Worm (Caenorhabditis elegans) whole organism, young adult: ENCODE results near the gene Y57G11C.22.

Experiments used
- C06A6.2 ChIP-seq: fragments of 200-800 bp; sonication (Bioruptor generic); conservative IDR thresholded peaks from 2 replicates; pipeline ENCODE4 v1.3.6; 2022; ENCODE audit warnings: missing genetic modification characterization, missing compliant biosample characterization
- C17E4.6 ChIP-seq: fragments of 200-800 bp; sonication (Bioruptor generic); IDR thresholded peaks from 2 replicates; pipeline ENCODE4 v1.3.6; 2022; ENCODE audit warnings: missing genetic modification reagents, missing genetic modification characterization, missing compliant biosample characterization
- D2030.7 ChIP-seq: fragments of 200-800 bp; sonication (Bioruptor generic); IDR thresholded peaks from 2 replicates; pipeline ENCODE4 v1.3.6; 2022; ENCODE audit warnings: missing genetic modification reagents, missing genetic modification characterization, missing compliant biosample characterization
- F22D6.2 ChIP-seq: sonication (generic microtip); optimal IDR thresholded peaks from 2 replicates; lab custom pipeline; 2016; ENCODE audit warnings: mild to moderate bottlenecking, missing genetic modification characterization, missing compliant biosample characterization
- F33H1.4 ChIP-seq: fragments of 200-800 bp; sonication (Bioruptor generic); IDR thresholded peaks from 2 replicates; pipeline ENCODE4 v1.3.6; 2022; ENCODE audit warnings: missing genetic modification reagents, missing genetic modification characterization, missing compliant biosample characterization
- F39B2.1 ChIP-seq: fragments of 200-800 bp; sonication (Bioruptor generic); IDR thresholded peaks from 2 replicates; pipeline ENCODE4 v1.3.6; 2022; ENCODE audit warnings: missing genetic modification reagents, missing genetic modification characterization, missing compliant biosample characterization
- F55B11.4 ChIP-seq: sonication (generic microtip); optimal IDR thresholded peaks from 2 replicates; lab custom pipeline; 2016; ENCODE audit warnings: missing compliant biosample characterization, missing genetic modification characterization, borderline replicate concordance; ENCODE audit not compliant: insufficient read depth
- K11D2.4 ChIP-seq: fragments of 200-800 bp; sonication (Bioruptor generic); IDR thresholded peaks from 2 replicates; pipeline ENCODE4 v1.3.6; 2022; ENCODE audit warnings: missing genetic modification reagents, missing genetic modification characterization, missing compliant biosample characterization
- Y67H2A.10 ChIP-seq: fragments of 200-800 bp; sonication (Bioruptor generic); conservative IDR thresholded peaks from 2 replicates; pipeline ENCODE4 v1.3.6; 2022; ENCODE audit warnings: missing genetic modification reagents, missing genetic modification characterization, missing compliant biosample characterization
- ama-1 ChIP-seq, 3 experiments: fragments of 150-350 bp in 1 of 3; sonication (generic microtip) in 2 of 3; optimal IDR thresholded peaks; 2 replicates each; lab custom pipeline; 2014 to 2018; ENCODE audit warnings: missing biosample characterization in 2 of 3, missing genetic modification characterization in 2 of 3, missing genetic modification reagents in 2 of 3
- attf-3 ChIP-seq: fragments of 200-800 bp; sonication (Bioruptor generic); conservative IDR thresholded peaks from 2 replicates; pipeline ENCODE4 v1.3.6; 2022; ENCODE audit warnings: missing genetic modification reagents, missing genetic modification characterization, missing compliant biosample characterization
- attf-6 ChIP-seq: fragments of 200-800 bp; sonication (Bioruptor generic); IDR thresholded peaks from 2 replicates; pipeline ENCODE4 v1.3.6; 2022; ENCODE audit warnings: missing genetic modification reagents, missing genetic modification characterization, missing compliant biosample characterization
- bed-2 ChIP-seq: fragments of 200-800 bp; sonication (Bioruptor generic); IDR thresholded peaks from 2 replicates; pipeline ENCODE4 v1.3.6; 2022; ENCODE audit warnings: missing genetic modification reagents, missing genetic modification characterization, missing compliant biosample characterization
- ccch-3 ChIP-seq: fragments of 200-800 bp; sonication (Bioruptor generic); optimal IDR thresholded peaks from 2 replicates; lab custom pipeline; 2018; ENCODE audit warnings: mild to moderate bottlenecking, missing genetic modification characterization, missing compliant biosample characterization
- ceh-100 ChIP-seq: fragments of 200-800 bp; sonication (Bioruptor generic); IDR thresholded peaks from 2 replicates; pipeline ENCODE4 v1.3.6; 2022; ENCODE audit warnings: missing genetic modification reagents, missing genetic modification characterization, missing compliant biosample characterization
- ceh-79 ChIP-seq: sonication (generic microtip); optimal IDR thresholded peaks from 2 replicates; lab custom pipeline; 2017; ENCODE audit warnings: mild to moderate bottlenecking, missing genetic modification characterization, missing compliant biosample characterization
- die-1 ChIP-seq: sonication (generic microtip); optimal IDR thresholded peaks from 2 replicates; lab custom pipeline; 2016; ENCODE audit warnings: missing genotype, mild to moderate bottlenecking, missing genetic modification characterization, missing compliant biosample characterization
- dpff-1 ChIP-seq: sonication (generic microtip); optimal IDR thresholded peaks from 2 replicates; lab custom pipeline; 2017; ENCODE audit warnings: mild to moderate bottlenecking, missing genetic modification characterization, missing compliant biosample characterization
- dpl-1 ChIP-seq: fragments of 150-350 bp; optimal IDR thresholded peaks from 2 replicates; lab custom pipeline; 2014; ENCODE audit warnings: missing biosample characterization, missing genetic modification reagents, missing genetic modification characterization
- hlh-12 ChIP-seq: sonication (generic microtip); optimal IDR thresholded peaks from 2 replicates; lab custom pipeline; 2016; ENCODE audit warnings: missing genetic modification characterization, missing compliant biosample characterization
- hsf-1 ChIP-seq: fragments of 200-800 bp; sonication (Bioruptor generic); IDR thresholded peaks from 2 replicates; pipeline ENCODE4 v1.3.6; 2022; ENCODE audit warnings: missing genetic modification reagents, missing genetic modification characterization, missing compliant biosample characterization
- lin-54 ChIP-seq: fragments of 200-800 bp; sonication (Bioruptor generic); optimal IDR thresholded peaks from 2 replicates; lab custom pipeline; 2018; ENCODE audit warnings: mild to moderate bottlenecking, missing genetic modification characterization, missing compliant biosample characterization
- lir-1 ChIP-seq: fragments of 200-800 bp; sonication (Bioruptor generic); conservative IDR thresholded peaks from 2 replicates; pipeline ENCODE4 v1.3.6; 2022; ENCODE audit warnings: missing genetic modification reagents, missing genetic modification characterization, missing compliant biosample characterization
- lsl-1 ChIP-seq: fragments of 200-800 bp; sonication (Bioruptor generic); optimal IDR thresholded peaks from 2 replicates; lab custom pipeline; 2018; ENCODE audit warnings: mild to moderate bottlenecking, missing genetic modification characterization, moderate library complexity, missing compliant biosample characterization
- lsy-27 ChIP-seq: sonication (generic microtip); optimal IDR thresholded peaks from 2 replicates; lab custom pipeline; 2017; ENCODE audit warnings: missing genetic modification characterization, mild to moderate bottlenecking, missing compliant biosample characterization, antibody characterized with exemption, missing genotype, borderline replicate concordance; ENCODE audit not compliant: insufficient read depth
- madf-3 ChIP-seq: fragments of 200-800 bp; sonication (Bioruptor generic); IDR thresholded peaks from 2 replicates; pipeline ENCODE4 v1.3.6; 2022; ENCODE audit warnings: missing genetic modification reagents, missing genetic modification characterization, missing compliant biosample characterization
- madf-6 ChIP-seq: fragments of 200-800 bp; sonication (Bioruptor generic); IDR thresholded peaks from 2 replicates; pipeline ENCODE4 v1.3.6; 2022; ENCODE audit warnings: missing genetic modification reagents, missing genetic modification characterization, missing compliant biosample characterization
- madf-8 ChIP-seq: fragments of 200-800 bp; sonication (Bioruptor generic); conservative IDR thresholded peaks from 2 replicates; pipeline ENCODE4 v1.3.6; 2022; ENCODE audit warnings: missing genetic modification reagents, missing genetic modification characterization, missing compliant biosample characterization
- mxl-1 ChIP-seq: sonication (generic microtip); optimal IDR thresholded peaks from 2 replicates; lab custom pipeline; 2016; ENCODE audit warnings: missing genetic modification characterization, missing compliant biosample characterization
- nfya-2 ChIP-seq: fragments of 200-800 bp; sonication (Bioruptor generic); IDR thresholded peaks from 2 replicates; pipeline ENCODE4 v1.3.6; 2022; ENCODE audit warnings: missing genetic modification reagents, missing genetic modification characterization, missing compliant biosample characterization
- nhr-90 ChIP-seq: sonication (generic microtip); optimal IDR thresholded peaks from 2 replicates; lab custom pipeline; 2016; ENCODE audit warnings: missing genotype, mild to moderate bottlenecking, missing genetic modification characterization, missing compliant biosample characterization
- rec-8 ChIP-seq, 2 experiments: sonication (generic microtip); optimal IDR thresholded peaks; 2 replicates each; lab custom pipeline; 2016; ENCODE audit warnings: mild to moderate bottlenecking in 2 of 2, missing genetic modification characterization in 2 of 2, missing genetic modification reagents in 2 of 2, missing genotype in 2 of 2, missing biosample characterization in 1 of 2, missing compliant biosample characterization in 1 of 2, moderate library complexity in 1 of 2
- sdz-38 ChIP-seq: sonication (generic microtip); optimal IDR thresholded peaks from 2 replicates; lab custom pipeline; 2016; ENCODE audit warnings: missing genotype, missing genetic modification characterization, missing compliant biosample characterization
- sea-2 ChIP-seq: fragments of 200-800 bp; sonication (Bioruptor generic); IDR thresholded peaks from 2 replicates; pipeline ENCODE4 v1.3.6; 2022; ENCODE audit warnings: missing genetic modification characterization, missing compliant biosample characterization
- snpc-3.4 ChIP-seq: sonication (generic microtip); optimal IDR thresholded peaks from 2 replicates; lab custom pipeline; 2017; ENCODE audit warnings: missing genetic modification characterization, mild to moderate bottlenecking, missing compliant biosample characterization, antibody characterized with exemption, moderate library complexity, missing genotype, missing genetic modification reagents
- somi-1 ChIP-seq: fragments of 200-800 bp; sonication (Bioruptor generic); optimal IDR thresholded peaks from 2 replicates; lab custom pipeline; 2018; ENCODE audit warnings: mild to moderate bottlenecking, missing genetic modification characterization, missing compliant biosample characterization
- tbp1 ChIP-seq: fragments of 200-800 bp; sonication (Bioruptor generic); optimal IDR thresholded peaks from 2 replicates; lab custom pipeline; 2018; ENCODE audit warnings: mild to moderate bottlenecking, missing genetic modification characterization, missing compliant biosample characterization
- unc-62 ChIP-seq: fragments of 150-350 bp; optimal IDR thresholded peaks from 2 replicates; lab custom pipeline; 2014; ENCODE audit warnings: missing biosample characterization, missing genetic modification reagents, missing genetic modification characterization
- ztf-26 ChIP-seq: sonication (generic microtip); optimal IDR thresholded peaks from 2 replicates; lab custom pipeline; 2017; ENCODE audit warnings: missing genetic modification characterization, missing compliant biosample characterization
- ztf-3 ChIP-seq: fragments of 200-800 bp; sonication (Bioruptor generic); optimal IDR thresholded peaks from 2 replicates; lab custom pipeline; 2018; ENCODE audit warnings: mild to moderate bottlenecking, missing genetic modification characterization, missing compliant biosample characterization

The Y57G11C.22 gene

DNA sequence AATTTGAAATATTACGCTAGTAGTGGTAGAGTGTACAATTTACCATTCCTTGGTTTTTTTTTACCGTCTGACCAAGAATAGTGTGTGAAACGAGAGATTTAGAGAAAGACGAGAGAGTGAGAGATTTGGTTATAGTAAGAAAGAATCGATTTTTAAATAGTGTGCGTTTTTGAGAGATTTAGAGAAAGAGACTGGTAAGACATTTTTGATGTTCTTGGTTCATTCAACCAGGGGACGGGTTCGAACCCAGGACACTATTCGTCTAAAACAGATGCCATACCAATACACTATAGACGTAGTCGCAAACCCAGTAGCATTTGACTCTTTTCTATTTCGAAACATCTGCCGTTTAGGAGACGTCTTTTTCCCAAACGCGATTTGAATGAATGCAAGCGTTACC, 1.1 kb downstream of the Y57G11C.22 start (continued):
- TF ChIP-seq F39B2.1 (GFP tag; lab: Robert Waterston, UW) (no peak), F22D6.2 (tag; lab: Kevin White, UChicago) (peak; percentile 59), ceh-100 (0 out of 2 replicates have a peak, but pooled peaks have one; percentile 32), F55B11.4 (no peak), ceh-79 (tag; lab: Kevin White, UChicago) (no peak), lsl-1 (GFP tag; lab: Kevin White, UChicago) (peak; percentile 51), attf-6 (peak; percentile 98), rec-8 (tag; optimal IDR thresholded peaks at IDR 0.05; lab: Kevin White, UChicago) (peak; percentile 44 to 55), die-1 (tag; lab: Kevin White, UChicago) (peak; percentile 79), dpl-1 (GFP tag; lab: Kevin White, UChicago) (no peak), lsy-27 (tag; lab: Kevin White, UChicago) (no peak), K11D2.4 (GFP tag; lab: Robert Waterston, UW) (peak; percentile 75; the same call in 1 of the 2 replicates), dpff-1 (tag; lab: Kevin White, UChicago) (peak; percentile 60), mxl-1 (tag; lab: Kevin White, UChicago) (no peak), snpc-3.4 (tag; lab: Kevin White, UChicago) (peak; percentile 34), sdz-38 (tag; lab: Kevin White, UChicago) (no peak), F33H1.4 (peak; percentile 50), C06A6.2 (GFP tag; lab: Robert Waterston, UW) (no peak), hlh-12 (tag; lab: Kevin White, UChicago) (peak; percentile 38), bed-2 (no peak), C17E4.6 (peak; percentile 83; the same call in 1 of the 2 replicates), ccch-3 (peak; percentile 20), ztf-3 (GFP tag; lab: Kevin White, UChicago) (no peak), somi-1 (GFP tag; lab: Kevin White, UChicago) (peak; percentile 64), D2030.7 (GFP tag; lab: Robert Waterston, UW) (peak; percentile 72), Y67H2A.10 (GFP tag; lab: Robert Waterston, UW) (no peak), nfya-2 (GFP tag; lab: Robert Waterston, UW) (no peak), attf-3 (GFP tag; lab: Robert Waterston, UW) (no peak; the same call in 1 of the 2 replicates), madf-8 (GFP tag; lab: Robert Waterston, UW) (0 out of 2 replicates have a peak, but pooled peaks have one; percentile 12), lin-54 (peak; percentile 76), nhr-90 (tag; lab: Kevin White, UChicago) (peak; percentile 31), ztf-26 (tag; lab: Kevin White, UChicago) (peak; percentile 81), unc-62 (no peak), hsf-1 (GFP tag; lab: Robert Waterston, UW) (no peak), lir-1 (peak; percentile 62; the same call in 1 of the 2 replicates), tbp1 (GFP tag; lab: Kevin White, UChicago) (peak; percentile 90), madf-3 (GFP tag; lab: Robert Waterston, UW) (no peak), sea-2 (no peak), madf-6 (no peak), ama-1 (optimal IDR thresholded peaks at IDR 0.05; lab: Kevin White, UChicago) (no peak), ama-1 (GFP tag; optimal IDR thresholded peaks at IDR 0.05; lab: Kevin White, UChicago) (peak in 1 of 2 experiments; percentile 47)
